Worm (Caenorhabditis elegans) whole organism, early embryonic: ENCODE results near the gene oac-40.

Experiments used
- B0310.2 ChIP-seq: sonication (generic microtip); optimal IDR thresholded peaks from 2 replicates; lab custom pipeline; 2016; ENCODE audit warnings: mild to moderate bottlenecking, missing genetic modification characterization, missing compliant biosample characterization
- F13C5.2 ChIP-seq: sonication (generic microtip); optimal IDR thresholded peaks from 2 replicates; lab custom pipeline; 2017; ENCODE audit warnings: mild to moderate bottlenecking, missing genetic modification characterization, inconsistent platforms, missing compliant biosample characterization
- aly-1 ChIP-seq: sonication (generic microtip); optimal IDR thresholded peaks from 2 replicates; lab custom pipeline; 2016; ENCODE audit warnings: missing genetic modification characterization, missing compliant biosample characterization
- ama-1 ChIP-seq: fragments of 150-350 bp; optimal IDR thresholded peaks from 2 replicates; lab custom pipeline; 2014
- ceh-13 ChIP-seq: fragments of 200-800 bp; sonication (Bioruptor generic); optimal IDR thresholded peaks from 2 replicates; lab custom pipeline; 2018; ENCODE audit warnings: mild to moderate bottlenecking, missing genetic modification characterization, missing compliant biosample characterization
- ceh-36 ChIP-seq: sonication (generic microtip); optimal IDR thresholded peaks from 2 replicates; lab custom pipeline; 2016; ENCODE audit warnings: missing genetic modification characterization, inconsistent platforms, missing compliant biosample characterization
- ets-7 ChIP-seq: sonication (generic microtip); optimal IDR thresholded peaks from 2 replicates; lab custom pipeline; 2016; ENCODE audit warnings: missing genotype, missing genetic modification characterization, missing compliant biosample characterization
- flt-1 ChIP-seq: fragments of 200-800 bp; sonication (Bioruptor generic); IDR thresholded peaks from 2 replicates; pipeline ENCODE4 v1.3.6; 2022; ENCODE audit warnings: missing genetic modification characterization, missing compliant biosample characterization
- hmbx-1 ChIP-seq: sonication (generic microtip); optimal IDR thresholded peaks from 2 replicates; lab custom pipeline; 2016; ENCODE audit warnings: mild to moderate bottlenecking, missing genetic modification characterization, missing compliant biosample characterization
- hmg-4 ChIP-seq: fragments of 200-800 bp; sonication (Bioruptor generic); optimal IDR thresholded peaks from 2 replicates; lab custom pipeline; 2018; ENCODE audit warnings: mild to moderate bottlenecking, missing genetic modification characterization, missing compliant biosample characterization
- hnd-1 ChIP-seq: sonication (generic microtip); optimal IDR thresholded peaks from 2 replicates; lab custom pipeline; 2016; ENCODE audit warnings: missing genetic modification characterization, missing compliant biosample characterization
- pes-1 ChIP-seq: fragments of 200-800 bp; sonication (Bioruptor generic); IDR thresholded peaks from 2 replicates; pipeline ENCODE4 v1.3.6; 2022; ENCODE audit warnings: missing genetic modification reagents, missing genetic modification characterization, missing compliant biosample characterization
- scrt-1 ChIP-seq: fragments of 200-800 bp; sonication (Bioruptor generic); IDR thresholded peaks from 2 replicates; pipeline ENCODE4 v1.3.6; 2022; ENCODE audit warnings: missing genetic modification characterization, missing compliant biosample characterization
- sea-1 ChIP-seq: fragments of 200-800 bp; sonication (Bioruptor generic); conservative IDR thresholded peaks from 2 replicates; pipeline ENCODE4 v1.3.6; 2022; ENCODE audit warnings: missing genetic modification characterization, missing compliant biosample characterization
- tbx-11 ChIP-seq: fragments of 200-800 bp; sonication (Bioruptor generic); IDR thresholded peaks from 2 replicates; pipeline ENCODE4 v1.3.6; 2022; ENCODE audit warnings: missing genetic modification characterization, missing compliant biosample characterization
- tbx-37 ChIP-seq: fragments of 200-800 bp; sonication (Bioruptor generic); conservative IDR thresholded peaks from 2 replicates; pipeline ENCODE4 v1.3.6; 2022; ENCODE audit warnings: missing genetic modification reagents, missing genetic modification characterization, missing compliant biosample characterization
- tra-4 ChIP-seq: sonication (generic microtip); optimal IDR thresholded peaks from 2 replicates; lab custom pipeline; 2017; ENCODE audit warnings: missing genetic modification characterization, missing compliant biosample characterization

The oac-40 gene

ce11 chrV:9053969-9054368 lies 37.4 kb downstream of the oac-40 start, which contains the start of gene C25E10.8:
Gene C25E10.8, minus strand, starts transcription at chrV:9054069.
- TF ChIP-seq ama-1 (lab: Kevin White, UChicago): no peak
- TF ChIP-seq sea-1 (GFP tag; lab: Robert Waterston, UW): no peak
- TF ChIP-seq ets-7 (tag; lab: Kevin White, UChicago): no peak
- TF ChIP-seq hmg-4 (GFP tag; lab: Kevin White, UChicago): no peak
- no peak for TF ChIP-seq B0310.2
- TF ChIP-seq tbx-37 (GFP tag; lab: Robert Waterston, UW): no peak
- no peak for TF ChIP-seq F13C5.2 (tag; lab: Kevin White, UChicago)

- TF ChIP-seq scrt-1 (GFP tag; lab: Robert Waterston, UW) (no peak), tra-4 (tag; lab: Kevin White, UChicago) (no peak), aly-1 (tag; lab: Kevin White, UChicago) (no peak), sea-1 (GFP tag; lab: Robert Waterston, UW) (no peak), hnd-1 (no peak), flt-1 (GFP tag; lab: Robert Waterston, UW) (no peak), hmbx-1 (no peak), pes-1 (GFP tag; lab: Robert Waterston, UW) (no peak), hmg-4 (GFP tag; lab: Kevin White, UChicago) (no peak), F13C5.2 (tag; lab: Kevin White, UChicago) (no peak), ets-7 (tag; lab: Kevin White, UChicago) (no peak), ama-1 (lab: Kevin White, UChicago) (no peak), tbx-37 (GFP tag; lab: Robert Waterston, UW) (no peak), tbx-11 (GFP tag; lab: Robert Waterston, UW) (no peak), ceh-36 (no peak), B0310.2 (no peak), ceh-13 (GFP tag; lab: Kevin White, UChicago) (no peak)
Measured at ce11 chrV:9054771-9055170, 38.2 kb downstream of the oac-40 start, which contains the start of gene swm-1. Gene swm-1, minus strand, starts transcription at chrV:9054871.

- TF ChIP-seq tbx-11 (GFP tag; lab: Robert Waterston, UW) (no peak), scrt-1 (GFP tag; lab: Robert Waterston, UW) (no peak), hnd-1 (no peak), sea-1 (GFP tag; lab: Robert Waterston, UW) (no peak), pes-1 (GFP tag; lab: Robert Waterston, UW) (no peak), ets-7 (tag; lab: Kevin White, UChicago) (no peak), ceh-36 (no peak), tbx-37 (GFP tag; lab: Robert Waterston, UW) (no peak), aly-1 (tag; lab: Kevin White, UChicago) (no peak)
Measured at ce11 chrV:9055644-9056043, 39.1 kb downstream of the oac-40 start.

- TF ChIP-seq hmg-4 (GFP tag; lab: Kevin White, UChicago) (no peak), hnd-1 (no peak), hmbx-1 (no peak), pes-1 (GFP tag; lab: Robert Waterston, UW) (no peak), F13C5.2 (tag; lab: Kevin White, UChicago) (no peak), scrt-1 (GFP tag; lab: Robert Waterston, UW) (no peak), ets-7 (tag; lab: Kevin White, UChicago) (no peak)
Measured at ce11 chrV:9056253-9056652, 39.7 kb downstream of the oac-40 start, which contains the start of gene C25E10.10. Gene C25E10.10, minus strand, starts transcription at chrV:9056353.

- no peak for TF ChIP-seq ceh-36
- no peak for TF ChIP-seq hmg-4 (GFP tag; lab: Kevin White, UChicago)
- no peak for TF ChIP-seq F13C5.2 (tag; lab: Kevin White, UChicago)
- TF ChIP-seq pes-1 (GFP tag; lab: Robert Waterston, UW): no peak
- TF ChIP-seq ets-7 (tag; lab: Kevin White, UChicago): no peak
- no peak for TF ChIP-seq ama-1 (lab: Kevin White, UChicago)
- no peak for TF ChIP-seq ceh-13 (GFP tag; lab: Kevin White, UChicago)
- TF ChIP-seq hnd-1: no peak
- TF ChIP-seq aly-1 (tag; lab: Kevin White, UChicago): no peak
- TF ChIP-seq sea-1 (GFP tag; lab: Robert Waterston, UW): no peak
- TF ChIP-seq tbx-11 (GFP tag; lab: Robert Waterston, UW): no peak
- TF ChIP-seq tra-4 (tag; lab: Kevin White, UChicago): no peak
- TF ChIP-seq tbx-37 (GFP tag; lab: Robert Waterston, UW): no peak
- no peak for TF ChIP-seq flt-1 (GFP tag; lab: Robert Waterston, UW)
- TF ChIP-seq hmbx-1: no peak
- no peak for TF ChIP-seq B0310.2
- TF ChIP-seq scrt-1 (GFP tag; lab: Robert Waterston, UW): no peak
Measured at ce11 chrV:9058627-9059026, 42.0 kb downstream of the oac-40 start, which contains the start of gene C25E10.11. Gene C25E10.11, minus strand, starts transcription at chrV:9058727.

ce11 chrV:9059468-9059867 lies 42.9 kb downstream of the oac-40 start, which contains the start of the genes C25E10.16 and C25E10.13:
Gene C25E10.16, minus strand, starts transcription at chrV:9059568.
Gene C25E10.13, plus strand, starts transcription at chrV:9059723.
- no peak for TF ChIP-seq ama-1 (lab: Kevin White, UChicago)
- no peak for TF ChIP-seq pes-1 (GFP tag; lab: Robert Waterston, UW)
- TF ChIP-seq flt-1 (GFP tag; lab: Robert Waterston, UW): no peak
- no peak for TF ChIP-seq tbx-11 (GFP tag; lab: Robert Waterston, UW)
- TF ChIP-seq tbx-37 (GFP tag; lab: Robert Waterston, UW): no peak
- TF ChIP-seq hmbx-1: no peak

ce11 chrV:9062341-9062740 lies 45.8 kb downstream of the oac-40 start, which contains the start of gene C25E10.12:
Gene C25E10.12, minus strand, starts transcription at chrV:9062441.
- TF ChIP-seq tra-4 (tag; lab: Kevin White, UChicago): no peak
- TF ChIP-seq tbx-37 (GFP tag; lab: Robert Waterston, UW): no peak
- no peak for TF ChIP-seq ceh-13 (GFP tag; lab: Kevin White, UChicago)
- TF ChIP-seq F13C5.2 (tag; lab: Kevin White, UChicago): no peak
- no peak for TF ChIP-seq hnd-1
- no peak for TF ChIP-seq hmg-4 (GFP tag; lab: Kevin White, UChicago)
- no peak for TF ChIP-seq flt-1 (GFP tag; lab: Robert Waterston, UW)
- TF ChIP-seq ceh-36: no peak
- TF ChIP-seq pes-1 (GFP tag; lab: Robert Waterston, UW): no peak
- TF ChIP-seq aly-1 (tag; lab: Kevin White, UChicago): no peak
- TF ChIP-seq tbx-11 (GFP tag; lab: Robert Waterston, UW): no peak
- TF ChIP-seq hmbx-1: no peak
- TF ChIP-seq ets-7 (tag; lab: Kevin White, UChicago): no peak
- TF ChIP-seq B0310.2: no peak
- no peak for TF ChIP-seq sea-1 (GFP tag; lab: Robert Waterston, UW)
